Worm (Caenorhabditis elegans) whole organism, midembryonic: ENCODE data around the gene C03B1.2.

ENCODE experiments used
- T22C8.4 ChIP-seq: fragments of 200-800 bp; sonication (Bioruptor generic); IDR thresholded peaks from 2 replicates; pipeline ENCODE4 v1.3.6; 2022; ENCODE audit warnings: missing genetic modification characterization, missing compliant biosample characterization
- cog-1 ChIP-seq: sonication (generic microtip); optimal IDR thresholded peaks from 2 replicates; lab custom pipeline; 2016; ENCODE audit warnings: missing genetic modification characterization, missing compliant biosample characterization
- flt-1 ChIP-seq: fragments of 200-800 bp; sonication (Bioruptor generic); IDR thresholded peaks from 2 replicates; pipeline ENCODE4 v1.3.6; 2022; ENCODE audit warnings: missing genetic modification characterization, missing compliant biosample characterization
- klf-2 ChIP-seq: fragments of 200-800 bp; sonication (Bioruptor generic); conservative IDR thresholded peaks from 2 replicates; pipeline ENCODE4 v1.3.6; 2022; ENCODE audit warnings: missing genetic modification reagents, missing genetic modification characterization, missing compliant biosample characterization
- med-1 ChIP-seq: sonication (generic microtip); optimal IDR thresholded peaks from 2 replicates; lab custom pipeline; 2017; ENCODE audit warnings: missing genetic modification characterization, mild to moderate bottlenecking, missing compliant biosample characterization, antibody characterized with exemption, missing genetic modification reagents; ENCODE audit not compliant: insufficient read depth
- ref-1 ChIP-seq: fragments of 200-800 bp; sonication (Bioruptor generic); conservative IDR thresholded peaks from 2 replicates; pipeline ENCODE4 v1.3.6; 2022; ENCODE audit warnings: missing genetic modification reagents, missing genetic modification characterization, missing compliant biosample characterization
- tab-1 ChIP-seq: fragments of 200-800 bp; sonication (Bioruptor generic); IDR thresholded peaks from 2 replicates; pipeline ENCODE4 v1.3.6; 2022; ENCODE audit warnings: missing genetic modification characterization, missing compliant biosample characterization
- ztf-23 ChIP-seq: fragments of 200-800 bp; sonication (Bioruptor generic); IDR thresholded peaks from 2 replicates; pipeline ENCODE4 v1.3.6; 2022; ENCODE audit warnings: missing genetic modification reagents, missing genetic modification characterization, missing compliant biosample characterization
- ztf-29 ChIP-seq: fragments of 200-800 bp; sonication (Bioruptor generic); IDR thresholded peaks from 2 replicates; pipeline ENCODE4 v1.3.6; 2022; ENCODE audit warnings: missing genetic modification reagents, missing genetic modification characterization, missing compliant biosample characterization

Gene C03B1.2

DNA sequence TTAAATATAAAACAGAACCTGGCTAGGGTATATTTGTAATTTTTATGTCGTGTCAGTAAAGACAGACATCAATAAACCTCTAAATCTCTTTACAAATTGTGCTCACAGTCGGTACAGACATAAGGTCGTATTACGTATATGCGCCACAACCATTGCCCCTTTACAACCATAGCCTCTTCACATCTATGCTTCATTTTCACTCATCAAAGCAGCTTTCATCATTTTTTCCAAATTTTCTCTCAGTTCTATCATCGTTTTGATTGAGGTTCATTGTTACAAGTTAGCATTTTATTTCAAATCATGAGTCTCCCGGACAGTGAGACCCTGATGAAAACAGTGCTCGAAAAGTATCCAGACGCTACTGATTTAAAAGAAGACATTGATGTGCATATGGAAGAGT lies 5.6 kb upstream of the C03B1.2 start, which contains the start of gene C03B1.4:
Gene C03B1.4 (plus strand): TSS at position 301 of the 400 bp plus-strand sequence.
- TF ChIP-seq klf-2 (GFP tag; lab: Robert Waterston, UW) (no peak), flt-1 (GFP tag; lab: Robert Waterston, UW) (no peak), T22C8.4 (GFP tag; lab: Robert Waterston, UW) (no peak), med-1 (GFP tag; lab: Kevin White, UChicago) (no peak), ref-1 (GFP tag; lab: Robert Waterston, UW) (no peak), ztf-29 (GFP tag; lab: Robert Waterston, UW) (no peak), tab-1 (GFP tag; lab: Robert Waterston, UW) (no peak), ztf-23 (no peak), cog-1 (tag; lab: Kevin White, UChicago) (no peak)

DNA sequence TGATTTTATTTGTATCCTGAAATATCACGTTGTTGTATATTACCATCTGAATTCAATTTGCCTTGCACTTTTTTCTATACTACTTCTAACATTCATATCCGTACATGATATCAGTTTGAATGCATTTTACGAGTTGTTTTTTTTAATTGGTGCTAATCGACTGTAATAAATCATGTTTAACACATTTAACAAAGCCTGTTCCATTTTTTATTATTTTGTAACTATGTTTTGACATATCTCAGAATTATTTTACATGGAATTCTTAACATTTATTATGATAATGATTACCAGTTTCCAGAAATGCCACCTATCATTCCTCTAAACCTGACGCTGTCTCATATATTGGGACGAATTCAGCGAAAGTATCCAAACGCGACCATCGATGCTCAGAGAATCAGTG lies 4.1 kb upstream of the C03B1.2 start, which contains the start of gene C03B1.3:
Gene C03B1.3 (plus strand): TSS at position 301 of the 400 bp plus-strand sequence.
- TF ChIP-seq cog-1 (tag; lab: Kevin White, UChicago) (no peak), klf-2 (GFP tag; lab: Robert Waterston, UW) (no peak), ztf-23 (no peak), med-1 (GFP tag; lab: Kevin White, UChicago) (no peak), T22C8.4 (GFP tag; lab: Robert Waterston, UW) (no peak), flt-1 (GFP tag; lab: Robert Waterston, UW) (no peak), tab-1 (GFP tag; lab: Robert Waterston, UW) (no peak), ztf-29 (GFP tag; lab: Robert Waterston, UW) (no peak), ref-1 (GFP tag; lab: Robert Waterston, UW) (no peak)

DNA sequence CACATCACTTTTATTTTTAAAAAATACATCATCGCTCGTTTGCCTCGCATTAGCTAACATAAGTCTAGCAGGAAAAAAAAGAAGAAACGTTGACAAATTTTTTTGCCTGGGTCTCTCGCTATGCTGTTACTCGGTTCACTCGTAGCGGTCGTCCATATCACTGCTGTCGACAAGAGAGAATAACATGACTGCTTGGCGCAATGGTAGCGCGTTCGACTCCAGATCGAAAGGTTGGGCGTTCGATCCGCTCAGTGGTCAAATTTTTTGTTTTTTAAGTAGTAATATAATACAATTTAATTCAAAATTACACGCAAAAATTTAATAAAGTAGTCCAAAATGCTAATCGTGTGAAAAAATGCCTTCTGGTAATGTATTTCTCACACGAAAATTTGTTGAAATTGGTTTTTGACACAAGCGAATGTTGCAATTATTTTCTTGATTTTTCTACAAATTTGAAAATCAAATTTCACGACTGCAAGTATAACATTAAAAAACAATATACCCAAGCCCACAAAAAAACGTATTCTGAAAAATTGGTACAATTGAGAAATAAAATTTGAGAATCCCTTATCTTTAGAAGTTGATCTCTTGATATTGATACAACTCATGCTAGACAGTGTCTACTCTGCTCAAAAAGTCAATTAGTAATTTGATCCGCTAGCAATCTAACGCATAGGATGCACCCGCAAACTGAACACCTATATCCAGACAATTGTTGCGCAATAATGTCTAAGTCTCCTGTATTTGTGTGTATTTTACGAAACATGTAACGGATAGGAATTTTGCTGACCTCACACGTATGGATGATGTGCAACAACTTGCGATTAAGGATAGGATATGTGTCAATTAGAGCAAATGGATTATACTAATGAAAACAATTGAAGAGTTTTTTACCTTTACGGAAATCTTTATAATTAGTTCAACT lies 1.6 kb downstream of the C03B1.2 start:
- peak; percentile 94 for TF ChIP-seq flt-1 (GFP tag; lab: Robert Waterston, UW)
- peak; percentile 87 for TF ChIP-seq ztf-23
- TF ChIP-seq ztf-29 (GFP tag; lab: Robert Waterston, UW) = peak; percentile 85
- peak; percentile 57 for TF ChIP-seq cog-1 (tag; lab: Kevin White, UChicago)
- TF ChIP-seq tab-1 (GFP tag; lab: Robert Waterston, UW) = peak; percentile 87
- TF ChIP-seq klf-2 (GFP tag; lab: Robert Waterston, UW) = peak; percentile 86
- TF ChIP-seq ref-1 (GFP tag; lab: Robert Waterston, UW) = peak; percentile 78
- TF ChIP-seq T22C8.4 (GFP tag; lab: Robert Waterston, UW) = peak; percentile 75
- TF ChIP-seq med-1 (GFP tag; lab: Kevin White, UChicago) = peak; percentile 38

DNA sequence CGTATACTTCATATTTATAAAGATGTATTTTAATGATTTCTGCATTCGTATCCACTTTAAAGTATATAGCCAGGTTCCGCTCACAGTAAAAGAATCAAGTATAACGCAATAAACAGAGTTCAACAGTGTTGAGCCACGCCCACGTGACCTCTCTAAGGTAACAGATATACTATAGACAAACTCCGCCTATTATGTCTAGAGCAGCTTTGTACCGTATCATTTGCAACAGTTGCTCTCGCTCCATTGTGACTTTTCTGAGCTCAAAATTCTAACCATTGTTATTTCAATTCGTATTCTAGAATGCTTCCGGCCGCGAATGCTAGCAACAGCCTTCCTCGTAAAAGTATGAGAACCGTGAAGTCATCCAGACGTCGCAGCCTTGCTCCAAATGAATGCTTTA lies 3.5 kb downstream of the C03B1.2 start, which contains the start of gene C03B1.17:
Gene C03B1.17 (plus strand): TSS at position 301 of the 400 bp plus-strand sequence.
- TF ChIP-seq ztf-23 (no peak), ztf-29 (GFP tag; lab: Robert Waterston, UW) (no peak), med-1 (GFP tag; lab: Kevin White, UChicago) (no peak), ref-1 (GFP tag; lab: Robert Waterston, UW) (no peak), tab-1 (GFP tag; lab: Robert Waterston, UW) (no peak), klf-2 (GFP tag; lab: Robert Waterston, UW) (no peak), cog-1 (tag; lab: Kevin White, UChicago) (no peak), flt-1 (GFP tag; lab: Robert Waterston, UW) (no peak), T22C8.4 (GFP tag; lab: Robert Waterston, UW) (no peak)

DNA sequence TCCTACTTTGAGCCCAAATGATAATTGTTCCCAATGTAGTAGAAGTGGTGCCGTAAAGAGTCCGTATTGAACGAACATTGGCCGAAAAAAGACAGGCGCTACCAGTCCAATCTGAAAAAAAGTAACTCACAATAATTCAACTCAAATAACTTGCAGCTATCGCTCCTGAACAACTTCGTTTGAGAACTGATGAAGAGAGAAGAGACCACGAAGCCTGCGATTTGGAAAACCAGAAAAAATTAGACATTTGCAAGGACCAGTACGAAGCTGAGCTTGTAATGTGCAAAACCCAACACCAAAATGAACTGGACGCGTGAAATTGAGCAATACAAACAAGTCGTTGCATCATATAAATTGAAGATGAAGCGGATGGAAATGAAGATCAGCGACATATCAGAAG lies 4.6 kb downstream of the C03B1.2 start, which contains the start of gene C03B1.1:
Gene C03B1.1 (plus strand): TSS at position 301 of the 400 bp plus-strand sequence.
- no peak for TF ChIP-seq ztf-29 (GFP tag; lab: Robert Waterston, UW)
- no peak for TF ChIP-seq T22C8.4 (GFP tag; lab: Robert Waterston, UW)
- no peak for TF ChIP-seq flt-1 (GFP tag; lab: Robert Waterston, UW)
- no peak for TF ChIP-seq med-1 (GFP tag; lab: Kevin White, UChicago)
- TF ChIP-seq cog-1 (tag; lab: Kevin White, UChicago) = no peak
- TF ChIP-seq ztf-23 = no peak
- TF ChIP-seq klf-2 (GFP tag; lab: Robert Waterston, UW) = no peak
- TF ChIP-seq ref-1 (GFP tag; lab: Robert Waterston, UW) = no peak

DNA sequence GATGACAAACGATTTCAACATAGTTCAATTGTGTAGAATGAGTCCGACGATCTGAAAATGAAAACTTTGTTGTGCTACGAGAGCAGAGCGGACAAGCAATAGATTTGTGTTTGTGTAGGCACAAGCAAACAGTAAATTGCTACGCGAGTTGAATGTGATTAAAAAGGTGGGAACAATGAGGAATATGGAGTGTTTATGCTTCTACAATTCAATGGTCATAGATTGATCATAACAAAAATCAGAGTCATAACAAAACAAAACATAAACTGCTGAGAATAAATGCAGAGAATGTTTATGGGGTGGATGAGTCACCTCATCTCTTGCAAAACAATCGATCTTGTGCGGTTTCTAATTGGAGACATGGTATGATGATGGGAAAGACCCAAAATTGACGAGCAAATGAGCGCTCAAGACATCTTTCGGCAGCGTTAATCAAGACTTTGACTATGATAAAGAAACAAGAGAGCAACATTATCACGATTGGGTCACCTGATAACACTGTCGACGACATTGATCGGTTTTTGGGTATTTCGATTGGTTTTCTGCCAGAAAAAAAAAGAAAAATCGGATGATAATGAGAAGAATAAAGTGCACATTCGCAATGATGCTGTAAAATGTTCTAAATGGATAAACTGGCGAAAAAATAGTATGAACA lies 7.9 kb downstream of the C03B1.2 start, which contains the start of gene lmp-1:
Gene lmp-1 (minus strand): TSS at position 51 of the 655 bp plus-strand sequence.
- no peak for TF ChIP-seq ref-1 (GFP tag; lab: Robert Waterston, UW)
- TF ChIP-seq cog-1 (tag; lab: Kevin White, UChicago) = no peak
- no peak for TF ChIP-seq flt-1 (GFP tag; lab: Robert Waterston, UW)
- no peak for TF ChIP-seq klf-2 (GFP tag; lab: Robert Waterston, UW)
- no peak for TF ChIP-seq T22C8.4 (GFP tag; lab: Robert Waterston, UW)
- TF ChIP-seq med-1 (GFP tag; lab: Kevin White, UChicago) = no peak
- TF ChIP-seq tab-1 (GFP tag; lab: Robert Waterston, UW) = no peak
- TF ChIP-seq ztf-23 = no peak
- no peak for TF ChIP-seq ztf-29 (GFP tag; lab: Robert Waterston, UW)

DNA sequence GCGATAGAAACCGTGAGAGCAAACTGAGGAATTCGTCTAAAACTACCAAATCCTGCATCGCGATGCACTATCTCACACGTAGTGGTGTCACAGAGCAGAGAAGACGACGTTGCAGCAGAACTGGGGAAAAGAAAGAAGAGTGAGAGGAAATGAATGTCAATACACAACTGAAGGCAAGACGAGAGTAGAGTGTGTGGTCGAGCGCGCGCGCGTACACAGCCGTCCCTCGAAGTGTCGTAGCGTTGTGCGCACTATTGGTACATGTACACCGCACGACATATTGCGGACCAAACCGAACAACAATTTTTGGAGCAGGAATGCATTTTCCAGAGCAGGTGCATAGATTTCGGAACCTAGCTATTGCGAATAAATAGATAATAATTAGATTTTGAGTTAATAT lies 8.5 kb downstream of the C03B1.2 start:
- TF ChIP-seq cog-1 (tag; lab: Kevin White, UChicago) = peak; percentile 67
- TF ChIP-seq tab-1 (GFP tag; lab: Robert Waterston, UW) = peak; percentile 37; the same call in 1 of the 2 replicates
- TF ChIP-seq flt-1 (GFP tag; lab: Robert Waterston, UW) = peak; percentile 75
- 0 out of 2 replicates have a peak, but pooled peaks have one; percentile 27 for TF ChIP-seq ztf-23
- TF ChIP-seq T22C8.4 (GFP tag; lab: Robert Waterston, UW) = no peak

DNA sequence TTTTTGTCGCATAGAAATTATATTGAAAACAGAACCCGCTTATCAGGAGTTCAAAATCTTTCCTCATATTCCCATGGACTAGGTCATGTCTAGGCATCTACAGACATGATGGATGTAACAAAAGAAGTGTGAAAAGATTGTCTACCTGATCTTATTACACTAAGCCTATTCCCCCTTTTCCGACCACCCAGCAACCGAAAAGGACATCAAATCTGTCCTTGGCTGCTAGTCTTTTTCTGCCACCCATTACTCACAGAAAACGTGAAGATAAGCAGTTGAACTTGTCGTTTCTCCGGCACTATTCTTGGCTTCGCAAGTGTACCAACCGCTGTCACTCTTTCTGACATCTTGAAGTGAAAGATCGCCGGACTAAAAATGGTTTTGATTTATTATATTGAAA lies 13.1 kb downstream of the C03B1.2 start:
- no peak for TF ChIP-seq med-1 (GFP tag; lab: Kevin White, UChicago)
- no peak for TF ChIP-seq flt-1 (GFP tag; lab: Robert Waterston, UW)
- TF ChIP-seq ztf-29 (GFP tag; lab: Robert Waterston, UW) = no peak
- no peak for TF ChIP-seq ref-1 (GFP tag; lab: Robert Waterston, UW)
- no peak for TF ChIP-seq T22C8.4 (GFP tag; lab: Robert Waterston, UW)
- no peak for TF ChIP-seq cog-1 (tag; lab: Kevin White, UChicago)
- no peak for TF ChIP-seq klf-2 (GFP tag; lab: Robert Waterston, UW)
- TF ChIP-seq tab-1 (GFP tag; lab: Robert Waterston, UW) = no peak
- no peak for TF ChIP-seq ztf-23
